Worm (Caenorhabditis elegans) whole organism, late embryonic: ENCODE measurements around the gene T27E4.1.

Experiments used
- C38D4.7 ChIP-seq: fragments of 200-800 bp; sonication (Bioruptor generic); optimal IDR thresholded peaks from 2 replicates; lab custom pipeline; 2018; ENCODE audit warnings: mild to moderate bottlenecking, missing genetic modification characterization, moderate library complexity, missing compliant biosample characterization
- F13H6.1 ChIP-seq: sonication (generic microtip); optimal IDR thresholded peaks from 2 replicates; lab custom pipeline; 2016; ENCODE audit warnings: missing genetic modification characterization, missing compliant biosample characterization
- ama-1 ChIP-seq: fragments of 150-350 bp; optimal IDR thresholded peaks from 2 replicates; lab custom pipeline; 2014
- ceh-9 ChIP-seq: sonication (generic microtip); optimal IDR thresholded peaks from 2 replicates; lab custom pipeline; 2016; ENCODE audit warnings: mild to moderate bottlenecking, missing genetic modification characterization, inconsistent platforms, missing compliant biosample characterization
- ets-4 ChIP-seq: sonication (generic microtip); optimal IDR thresholded peaks from 2 replicates; lab custom pipeline; 2016; ENCODE audit warnings: missing genetic modification characterization, missing compliant biosample characterization
- hlh-30 ChIP-seq: sonication (generic microtip); optimal IDR thresholded peaks from 2 replicates; lab custom pipeline; 2017; ENCODE audit warnings: antibody characterized with exemption, missing genetic modification characterization, missing compliant biosample characterization; ENCODE audit not compliant: insufficient read depth
- hlh-8 ChIP-seq: sonication (generic microtip); optimal IDR thresholded peaks from 2 replicates; lab custom pipeline; 2016; ENCODE audit warnings: missing genotype, missing genetic modification characterization, missing compliant biosample characterization
- nfya-1 ChIP-seq: sonication (generic microtip); optimal IDR thresholded peaks from 2 replicates; lab custom pipeline; 2017; ENCODE audit warnings: missing genetic modification characterization, mild to moderate bottlenecking, missing compliant biosample characterization, antibody characterized with exemption, moderate library complexity
- nhr-11 ChIP-seq: fragments of 150-350 bp; optimal IDR thresholded peaks from 2 replicates; lab custom pipeline; 2014; ENCODE audit warnings: missing biosample characterization, missing genetic modification characterization
- odd-2 ChIP-seq: sonication (generic microtip); optimal IDR thresholded peaks from 2 replicates; lab custom pipeline; 2017; ENCODE audit warnings: antibody characterized with exemption, mild to moderate bottlenecking, missing genetic modification characterization, missing compliant biosample characterization
- pros-1 ChIP-seq: fragments of 150-350 bp; optimal IDR thresholded peaks from 2 replicates; lab custom pipeline; 2014; ENCODE audit warnings: missing biosample characterization, missing genetic modification reagents, missing genetic modification characterization

DNA sequence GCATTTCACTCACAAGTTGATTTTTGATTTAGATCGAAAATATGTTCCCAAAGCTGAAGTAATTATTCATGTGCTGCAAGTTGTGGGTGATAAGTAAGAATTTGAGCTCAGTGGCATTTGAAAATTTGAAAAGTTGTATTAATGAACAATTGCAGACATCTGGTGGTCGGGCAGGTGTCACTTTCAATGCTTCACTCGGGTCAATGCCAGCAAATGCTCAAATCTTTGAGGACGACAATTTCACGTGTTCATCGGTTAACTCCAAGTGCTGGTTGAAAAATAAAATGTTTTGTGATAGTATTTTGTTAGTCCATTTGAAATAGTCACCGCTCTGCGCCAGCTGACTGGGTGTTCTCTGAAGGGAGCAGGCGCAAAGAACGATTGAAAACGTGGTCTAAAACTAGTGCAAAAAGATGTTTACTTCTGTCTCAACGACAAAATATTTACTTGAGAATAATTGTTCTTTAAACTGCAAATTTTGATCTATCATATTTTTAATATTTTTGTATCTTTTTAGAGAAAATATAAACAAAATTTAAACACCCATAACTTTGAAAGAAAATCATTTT, 2.0 kb downstream of the T27E4.1 start:
- TF ChIP-seq nhr-11 (tag; lab: Kevin White, UChicago) (no peak), nfya-1 (tag; lab: Kevin White, UChicago) (no peak), ceh-9 (tag; lab: Kevin White, UChicago) (no peak), hlh-30 (tag; lab: Kevin White, UChicago) (no peak), F13H6.1 (no peak), ets-4 (tag; lab: Kevin White, UChicago) (no peak), pros-1 (tag; lab: Kevin White, UChicago) (no peak), ama-1 (no peak), odd-2 (tag; lab: Kevin White, UChicago) (no peak), C38D4.7 (GFP tag; lab: Kevin White, UChicago) (no peak), hlh-8 (no peak)
